Fruit fly (Drosophila melanogaster) whole organism, pupa: Measurements from ENCODE around the gene Alp11.

ENCODE experiments used
- CG10348 ChIP-seq: fragments of 200-800 bp; sonication (Bioruptor generic); IDR thresholded peaks from 2 replicates; pipeline ENCODE4 v1.3.6; 2022; ENCODE audit warnings: missing biosample characterization, missing genetic modification characterization
- CG12605 ChIP-seq: fragments of 200-800 bp; sonication (Bioruptor generic); IDR thresholded peaks from 2 replicates; pipeline ENCODE4 v1.3.6; 2022; ENCODE audit warnings: missing biosample characterization, missing genetic modification characterization
- CG13204 ChIP-seq: fragments of 200-800 bp; sonication (Bioruptor generic); optimal IDR thresholded peaks from 2 replicates; lab custom pipeline; 2018; ENCODE audit warnings: missing biosample characterization, mild to moderate bottlenecking, missing genetic modification characterization, moderate library complexity
- CG14655 ChIP-seq: fragments of 200-800 bp; sonication (Bioruptor generic); optimal IDR thresholded peaks from 3 replicates; lab custom pipeline; 2017; ENCODE audit warnings: mild to moderate bottlenecking, missing biosample characterization, missing genetic modification reagents, missing genetic modification characterization
- CG15710 ChIP-seq: fragments of 200-800 bp; sonication (Bioruptor generic); optimal IDR thresholded peaks from 2 replicates; lab custom pipeline; 2018; ENCODE audit warnings: missing biosample characterization, mild to moderate bottlenecking, missing genetic modification characterization, moderate library complexity
- CG17806 ChIP-seq: fragments of 200-800 bp; sonication (Bioruptor generic); optimal IDR thresholded peaks from 2 replicates; lab custom pipeline; 2018; ENCODE audit warnings: missing biosample characterization, mild to moderate bottlenecking, missing genetic modification characterization, moderate library complexity
- CG32121 ChIP-seq: fragments of 200-800 bp; sonication (Bioruptor generic); IDR thresholded peaks from 2 replicates; pipeline ENCODE4 v1.3.6; 2022; ENCODE audit warnings: missing biosample characterization, missing genetic modification characterization
- CG34367 ChIP-seq: fragments of 200-800 bp; sonication (Bioruptor generic); optimal IDR thresholded peaks from 2 replicates; lab custom pipeline; 2018; ENCODE audit warnings: missing biosample characterization, mild to moderate bottlenecking, missing genetic modification characterization
- CG4496 ChIP-seq: fragments of 200-800 bp; sonication (Bioruptor generic); IDR thresholded peaks from 3 replicates; pipeline ENCODE4 v1.3.6; 2022; ENCODE audit warnings: missing biosample characterization, missing genetic modification characterization
- CG8159 ChIP-seq: fragments of 200-800 bp; sonication (Bioruptor generic); optimal IDR thresholded peaks from 3 replicates; lab custom pipeline; 2018; ENCODE audit warnings: missing biosample characterization, mild to moderate bottlenecking, missing genetic modification characterization, moderate library complexity
- CG8301 ChIP-seq: fragments of 200-800 bp; sonication (Bioruptor generic); optimal IDR thresholded peaks from 2 replicates; lab custom pipeline; 2018; ENCODE audit warnings: missing biosample characterization, mild to moderate bottlenecking, missing genetic modification characterization
- CG9948 ChIP-seq: fragments of 200-800 bp; sonication (Bioruptor generic); optimal IDR thresholded peaks from 2 replicates; lab custom pipeline; 2018; ENCODE audit warnings: missing biosample characterization, mild to moderate bottlenecking, missing genetic modification characterization, moderate library complexity
- D1 ChIP-seq: fragments of 200-800 bp; sonication (Bioruptor generic); optimal IDR thresholded peaks from 2 replicates; lab custom pipeline; 2018; ENCODE audit warnings: missing biosample characterization, mild to moderate bottlenecking, missing genetic modification characterization, moderate library complexity
- EcR ChIP-seq: fragments of 200-800 bp; sonication (Bioruptor generic); optimal IDR thresholded peaks from 3 replicates; lab custom pipeline; 2019; ENCODE audit warnings: missing biosample characterization, missing genetic modification characterization, mild to moderate bottlenecking, moderate library complexity, missing genetic modification reagents
- Ets98B ChIP-seq: fragments of 200-800 bp; sonication (Bioruptor generic); IDR thresholded peaks from 2 replicates; pipeline ENCODE4 v1.3.6; 2022; ENCODE audit warnings: missing biosample characterization, missing genetic modification characterization
- Pif1A ChIP-seq: fragments of 200-800 bp; sonication (Bioruptor generic); optimal IDR thresholded peaks from 3 replicates; lab custom pipeline; 2016; ENCODE audit warnings: missing biosample characterization, missing genetic modification characterization
- Pif1B ChIP-seq: fragments of 200-800 bp; sonication (Bioruptor generic); optimal IDR thresholded peaks from 3 replicates; lab custom pipeline; 2016; ENCODE audit warnings: missing biosample characterization, missing genetic modification characterization
- Snoo ChIP-seq: fragments of 200-800 bp; sonication (Bioruptor generic); optimal IDR thresholded peaks from 3 replicates; lab custom pipeline; 2017; ENCODE audit warnings: missing biosample characterization, mild to moderate bottlenecking, missing genetic modification characterization, inconsistent platforms
- fd96Ca ChIP-seq: fragments of 200-800 bp; sonication (Bioruptor generic); IDR thresholded peaks from 3 replicates; pipeline ENCODE4 v1.3.6; 2022; ENCODE audit warnings: missing biosample characterization, missing genetic modification characterization
- gl ChIP-seq: fragments of 200-800 bp; sonication (Bioruptor generic); optimal IDR thresholded peaks from 2 replicates; lab custom pipeline; 2018; ENCODE audit warnings: missing biosample characterization, mild to moderate bottlenecking, missing genetic modification characterization
- rn ChIP-seq: fragments of 200-800 bp; sonication (Bioruptor generic); IDR thresholded peaks from 2 replicates; pipeline ENCODE4 v1.3.6; 2022; ENCODE audit warnings: missing biosample characterization, missing genetic modification characterization

The Alp11 gene

DNA sequence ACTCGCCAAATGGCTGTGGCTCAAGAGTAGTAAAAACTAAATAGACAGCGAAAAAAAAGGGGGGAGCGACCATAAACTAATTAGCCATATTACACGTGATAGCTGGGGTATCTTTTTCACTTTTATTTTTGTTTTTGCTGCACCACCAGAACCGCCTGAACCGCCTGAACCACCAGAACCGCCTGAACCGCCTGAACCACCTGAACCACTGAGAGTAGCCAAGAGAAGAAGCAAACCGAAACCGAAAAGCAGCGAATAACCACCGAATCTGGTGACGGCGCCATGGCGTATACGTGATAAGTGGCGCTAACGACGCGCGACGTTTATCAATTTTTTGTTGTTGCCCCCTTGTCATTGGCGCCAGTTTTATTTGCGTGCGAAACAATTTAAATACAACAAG, 29.0 kb downstream of the Alp11 start:
- TF ChIP-seq CG10348 (no peak), Pif1B (no peak), CG13204 (no peak), gl (no peak), CG17806 (tag; lab: Kevin White, UChicago) (no peak), Ets98B (GFP tag; lab: Robert Waterston, UW) (no peak), CG12605 (GFP tag; lab: Robert Waterston, UW) (no peak), CG8301 (tag; lab: Kevin White, UChicago) (no peak), fd96Ca (GFP tag; lab: Robert Waterston, UW) (no peak), CG34367 (tag; lab: Kevin White, UChicago) (no peak), CG32121 (no peak), Snoo (tag; lab: Kevin White, UChicago) (no peak), CG15710 (tag; lab: Kevin White, UChicago) (no peak)

DNA sequence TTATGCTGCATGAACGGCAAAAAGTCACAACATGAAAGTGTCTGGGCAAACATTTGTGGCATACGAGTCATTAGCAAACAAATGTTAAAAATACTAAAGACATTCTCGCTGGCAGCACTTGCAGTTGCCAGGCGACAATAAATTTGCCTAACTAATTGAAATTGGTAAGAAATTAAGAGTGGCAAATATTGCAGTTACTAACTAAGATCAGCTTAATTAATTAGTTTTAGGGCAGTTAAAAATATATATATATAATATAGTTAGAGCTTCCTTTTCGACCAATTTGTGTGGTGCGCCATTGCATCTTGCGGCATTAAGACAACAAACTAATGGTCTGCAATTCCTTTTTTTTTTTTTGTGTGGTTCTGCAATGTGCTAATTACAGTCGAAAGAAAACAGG, 30.4 kb downstream of the Alp11 start:
- TF ChIP-seq EcR (GFP tag; lab: Kevin White, UChicago): no peak
- peak; percentile 86 for TF ChIP-seq CG4496 (GFP tag; lab: Robert Waterston, UW)
- TF ChIP-seq CG34367 (tag; lab: Kevin White, UChicago): no peak
- TF ChIP-seq rn: 0 out of 2 replicates have a peak, but pooled peaks have one; percentile 52
- no peak for TF ChIP-seq CG13204
- peak; percentile 69; the same call in 2 of the 3 replicates for TF ChIP-seq fd96Ca (GFP tag; lab: Robert Waterston, UW)
- TF ChIP-seq CG14655 (GFP tag; lab: Kevin White, UChicago): peak; percentile 61
- peak; percentile 84 for TF ChIP-seq CG32121
- peak; percentile 64 for TF ChIP-seq Pif1B
- peak; percentile 2 for TF ChIP-seq CG15710 (tag; lab: Kevin White, UChicago)
- TF ChIP-seq CG10348: no peak
- no peak for TF ChIP-seq CG8159 (tag; lab: Kevin White, UChicago)
- TF ChIP-seq CG8301 (tag; lab: Kevin White, UChicago): peak; percentile 59
- peak; percentile 20 for TF ChIP-seq CG17806 (tag; lab: Kevin White, UChicago)
- no peak for TF ChIP-seq D1 (tag; lab: Kevin White, UChicago)
- peak; percentile 81 for TF ChIP-seq CG12605 (GFP tag; lab: Robert Waterston, UW)
- TF ChIP-seq Pif1A (GFP tag; lab: Kevin White, UChicago): peak; percentile 65
- TF ChIP-seq Snoo (tag; lab: Kevin White, UChicago): no peak
- TF ChIP-seq CG9948 (tag; lab: Kevin White, UChicago): peak; percentile 20
- no peak for TF ChIP-seq gl
- peak; percentile 79 for TF ChIP-seq Ets98B (GFP tag; lab: Robert Waterston, UW)
- TF ChIP-seq, all 21 proteins: peak for 13

DNA sequence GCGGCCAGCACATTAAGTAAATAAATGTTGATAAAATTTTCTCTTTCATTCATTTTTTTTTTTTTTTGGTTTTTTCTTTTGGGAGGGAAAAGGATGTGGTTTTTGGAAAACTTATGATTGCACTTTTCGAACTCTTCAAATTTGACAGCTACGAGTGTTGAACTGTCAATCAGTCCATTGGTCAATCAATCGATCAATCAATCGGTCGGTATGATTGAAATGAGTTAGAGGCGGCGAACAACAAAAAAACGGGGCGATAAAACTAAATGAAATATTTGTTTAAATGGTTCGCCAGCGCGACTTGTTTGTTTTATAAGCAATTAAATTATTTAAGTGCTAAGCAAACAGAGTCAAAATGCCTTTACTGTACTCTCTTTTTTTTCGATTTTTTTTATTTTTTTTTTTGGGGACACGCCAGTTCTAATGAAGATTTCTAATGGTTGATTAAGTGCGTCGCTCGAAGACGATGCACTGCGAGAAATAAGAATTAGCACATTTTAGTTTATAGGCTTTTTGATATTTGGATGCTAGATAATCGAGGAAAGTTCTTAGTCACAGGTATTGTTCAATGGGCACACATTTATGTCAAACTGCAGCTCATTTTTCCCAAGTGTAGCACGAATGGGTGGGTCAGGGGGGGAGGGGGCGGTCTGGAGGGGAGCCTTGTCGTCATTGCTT, 31.6 kb downstream of the Alp11 start:
- no peak for TF ChIP-seq CG9948 (tag; lab: Kevin White, UChicago)
- TF ChIP-seq Snoo (tag; lab: Kevin White, UChicago): peak; percentile 23
- TF ChIP-seq CG34367 (tag; lab: Kevin White, UChicago): no peak
- peak; percentile 44 for TF ChIP-seq CG14655 (GFP tag; lab: Kevin White, UChicago)
- TF ChIP-seq Pif1B: no peak
- peak; percentile 69; the same call in 2 of the 3 replicates for TF ChIP-seq CG4496 (GFP tag; lab: Robert Waterston, UW)
- TF ChIP-seq CG8159 (tag; lab: Kevin White, UChicago): no peak
- peak; percentile 49; the same call in 1 of the 2 replicates for TF ChIP-seq Ets98B (GFP tag; lab: Robert Waterston, UW)
- peak; percentile 40; the same call in 1 of the 2 replicates for TF ChIP-seq CG32121
- TF ChIP-seq CG12605 (GFP tag; lab: Robert Waterston, UW): 0 out of 2 replicates have a peak, but pooled peaks have one; percentile 21
- TF ChIP-seq fd96Ca (GFP tag; lab: Robert Waterston, UW): peak; percentile 67; the same call in 2 of the 3 replicates

DNA sequence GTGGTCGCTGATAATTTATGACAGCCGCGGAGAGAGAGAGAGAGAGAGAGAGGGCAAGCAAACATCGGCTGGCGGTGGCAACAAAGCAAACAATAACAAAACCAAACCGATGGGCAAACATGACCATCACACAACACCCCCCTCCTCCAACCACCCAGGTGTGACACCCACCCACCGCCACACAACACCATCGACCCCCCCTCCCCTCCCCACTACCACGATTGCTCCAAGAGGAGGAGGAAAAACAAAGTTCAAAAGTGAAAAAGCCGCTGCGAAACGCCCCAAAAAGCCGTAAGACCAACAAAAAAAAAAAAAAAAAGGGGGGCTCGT, 32.1 kb downstream of the Alp11 start:
- no peak for TF ChIP-seq CG10348
- TF ChIP-seq Ets98B (GFP tag; lab: Robert Waterston, UW): no peak
- TF ChIP-seq CG12605 (GFP tag; lab: Robert Waterston, UW): no peak
- TF ChIP-seq CG14655 (GFP tag; lab: Kevin White, UChicago): no peak
- TF ChIP-seq CG8159 (tag; lab: Kevin White, UChicago): no peak

DNA sequence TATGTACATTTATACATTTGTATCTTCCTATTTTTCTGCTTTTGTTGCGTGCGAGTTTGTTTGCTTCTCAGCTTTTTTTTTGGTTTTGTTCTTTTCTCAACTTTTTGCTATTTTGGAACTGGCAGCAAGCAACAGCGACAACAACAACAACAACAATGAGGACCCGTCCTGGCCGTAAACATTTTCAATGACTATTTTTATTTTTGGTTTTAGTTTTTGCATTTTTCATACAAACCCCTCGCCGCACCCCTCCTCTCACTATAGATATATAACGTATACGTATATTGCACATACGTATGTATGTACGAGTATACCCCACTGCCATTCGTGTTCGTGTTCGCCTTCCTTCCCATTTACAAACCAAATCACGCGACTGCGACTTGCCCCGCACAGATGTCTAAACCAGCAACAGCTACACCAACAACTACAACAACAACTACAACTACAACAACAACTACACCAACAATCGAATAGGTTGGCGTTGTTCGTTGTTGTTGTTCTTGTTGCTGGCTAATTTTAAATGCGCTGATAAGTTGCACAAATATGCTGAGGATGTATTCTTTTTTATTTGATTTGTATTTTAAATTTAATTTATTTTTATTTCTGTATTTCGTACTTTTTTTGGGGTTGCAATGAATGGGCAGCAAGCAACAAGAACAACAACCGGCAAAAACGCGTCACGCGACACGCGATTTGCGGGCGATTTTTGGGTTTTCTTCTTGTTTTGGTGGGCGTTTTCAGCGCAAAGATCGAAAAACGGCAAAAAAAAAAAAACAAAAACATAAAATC, 33.1 kb downstream of the Alp11 start:
- TF ChIP-seq CG15710 (tag; lab: Kevin White, UChicago) (peak; percentile 35), gl (peak; percentile 59), CG4496 (GFP tag; lab: Robert Waterston, UW) (peak; percentile 76), CG8159 (tag; lab: Kevin White, UChicago) (peak; percentile 33), EcR (GFP tag; lab: Kevin White, UChicago) (no peak), Snoo (tag; lab: Kevin White, UChicago) (no peak), CG9948 (tag; lab: Kevin White, UChicago) (no peak), D1 (tag; lab: Kevin White, UChicago) (no peak), CG17806 (tag; lab: Kevin White, UChicago) (peak; percentile 6), rn (no peak), CG10348 (no peak), Pif1A (GFP tag; lab: Kevin White, UChicago) (peak; percentile 4), CG13204 (peak; percentile 57), CG8301 (tag; lab: Kevin White, UChicago) (peak; percentile 52), CG14655 (GFP tag; lab: Kevin White, UChicago) (peak; percentile 67), CG32121 (peak; percentile 64), Ets98B (GFP tag; lab: Robert Waterston, UW) (peak; percentile 44), fd96Ca (GFP tag; lab: Robert Waterston, UW) (peak; percentile 78), Pif1B (peak; percentile 3), CG12605 (GFP tag; lab: Robert Waterston, UW) (peak; percentile 75; the same call in 1 of the 2 replicates), CG34367 (tag; lab: Kevin White, UChicago) (peak; percentile 34)
- TF ChIP-seq, all 21 proteins: peak for 15
